Fruit fly (Drosophila melanogaster) whole organism, adult: Measurements from ENCODE around the gene CG31867.

Source experiments
- CG12768 ChIP-seq: fragments of 200-800 bp; sonication (Bioruptor generic); optimal IDR thresholded peaks from 2 replicates; lab custom pipeline; 2017; ENCODE audit warnings: missing biosample characterization, missing genetic modification characterization, mild to moderate bottlenecking, moderate library complexity, missing genetic modification reagents
- CG14711 ChIP-seq: fragments of 200-800 bp; sonication (Bioruptor generic); optimal IDR thresholded peaks from 2 replicates; lab custom pipeline; 2018; ENCODE audit warnings: missing biosample characterization, mild to moderate bottlenecking, missing genetic modification characterization, moderate library complexity
- Hr96 ChIP-seq: fragments of 200-800 bp; sonication (Bioruptor generic); optimal IDR thresholded peaks from 2 replicates; lab custom pipeline; 2016; ENCODE audit warnings: missing biosample characterization, missing genetic modification characterization
- bab1 ChIP-seq: fragments of 200-800 bp; sonication (Bioruptor generic); optimal IDR thresholded peaks from 3 replicates; lab custom pipeline; 2019; ENCODE audit warnings: missing biosample characterization, mild to moderate bottlenecking, missing genetic modification characterization, moderate library complexity

- TF ChIP-seq CG14711 (tag; lab: Kevin White, UChicago), result no peak
- no peak for TF ChIP-seq Hr96
- no peak for TF ChIP-seq CG12768 (GFP tag; lab: Kevin White, UChicago)
- no peak for TF ChIP-seq bab1 (GFP tag; lab: Kevin White, UChicago)
Measured at dm6 chr2L:11182610-11183243, 37.5 kb upstream of the CG31867 start.
